Worm (Caenorhabditis elegans): ENCODE data around the gene acbp-5.

- TF ChIP-seq nhr-120 (GFP tag; IDR thresholded peaks at IDR 0.05) (no peak), ceh-27 (GFP tag; optimal IDR thresholded peaks at IDR 0.05) (no peak), pha-4 (tag; optimal IDR thresholded peaks at IDR 0.05) (no peak), ztf-18 (tag; optimal IDR thresholded peaks at IDR 0.05) (no peak), let-526 (GFP tag; IDR thresholded peaks at IDR 0.05) (no peak), unc-62 (GFP tag; optimal IDR thresholded peaks at IDR 0.05) (no peak), F52B5.7 (tag; optimal IDR thresholded peaks at IDR 0.05) (no peak), ama-1 (optimal IDR thresholded peaks at IDR 0.05) (no peak), ama-1 (GFP tag; optimal IDR thresholded peaks at IDR 0.05) (no peak)
Observed at ce11 chrIII:13623014-13623413, 18.5 kb downstream of the acbp-5 start, which contains the start of gene mlc-5.

Data from whole organism, young adult.